Fruit fly (Drosophila melanogaster) whole organism, embryonic: Measurements from ENCODE around the gene scyl.

Experiments used
- Atf6 ChIP-seq: fragments of 200-800 bp; sonication (Bioruptor generic); IDR thresholded peaks from 2 replicates; pipeline ENCODE4 v1.3.6; 2022; ENCODE audit warnings: missing biosample characterization, missing genetic modification characterization
- B-H2 ChIP-seq: fragments of 200-800 bp; sonication (Bioruptor generic); optimal IDR thresholded peaks from 2 replicates; lab custom pipeline; 2018; ENCODE audit warnings: missing biosample characterization, mild to moderate bottlenecking, missing genetic modification characterization
- CG11085 ChIP-seq: fragments of 200-800 bp; sonication (Bioruptor generic); IDR thresholded peaks from 2 replicates; pipeline ENCODE4 v1.3.6; 2022; ENCODE audit warnings: missing biosample characterization, missing genetic modification characterization
- CG12104 ChIP-seq: fragments of 200-800 bp; sonication (Bioruptor generic); optimal IDR thresholded peaks from 3 replicates; lab custom pipeline; 2016; ENCODE audit warnings: missing biosample characterization, missing genetic modification characterization
- CG13775 ChIP-seq: fragments of 200-800 bp; sonication (Bioruptor generic); optimal IDR thresholded peaks from 3 replicates; lab custom pipeline; 2017; ENCODE audit warnings: missing biosample characterization, mild to moderate bottlenecking, missing genetic modification characterization
- CG15269 ChIP-seq: fragments of 200-800 bp; sonication (Bioruptor generic); optimal IDR thresholded peaks from 2 replicates; lab custom pipeline; 2018; ENCODE audit warnings: missing biosample characterization, mild to moderate bottlenecking, missing genetic modification characterization, moderate library complexity
- CG18619 ChIP-seq: fragments of 200-800 bp; sonication (Bioruptor generic); optimal IDR thresholded peaks from 3 replicates; lab custom pipeline; 2017; ENCODE audit warnings: missing biosample characterization, mild to moderate bottlenecking, missing genetic modification characterization
- CG31224 ChIP-seq: fragments of 200-800 bp; sonication (Bioruptor generic); IDR thresholded peaks from 2 replicates; pipeline ENCODE4 v1.3.6; 2022; ENCODE audit warnings: missing biosample characterization, missing genetic modification characterization
- CG32532 ChIP-seq: fragments of 200-800 bp; sonication (Bioruptor generic); IDR thresholded peaks from 2 replicates; pipeline ENCODE4 v1.3.6; 2022; ENCODE audit warnings: missing biosample characterization, missing genetic modification characterization
- CG32767 ChIP-seq: fragments of 200-800 bp; sonication (Bioruptor generic); IDR thresholded peaks from 2 replicates; pipeline ENCODE4 v1.3.6; 2022; ENCODE audit warnings: missing biosample characterization, missing genetic modification characterization
- CG3281 ChIP-seq: fragments of 200-800 bp; sonication (Bioruptor generic); optimal IDR thresholded peaks from 3 replicates; lab custom pipeline; 2017; ENCODE audit warnings: missing biosample characterization, mild to moderate bottlenecking, missing genetic modification characterization
- CG33557 ChIP-seq: fragments of 200-800 bp; sonication (Bioruptor generic); optimal IDR thresholded peaks from 2 replicates; lab custom pipeline; 2019; ENCODE audit warnings: missing biosample characterization, mild to moderate bottlenecking, missing genetic modification characterization, moderate library complexity
- CG34422 ChIP-seq: fragments of 200-800 bp; sonication (Bioruptor generic); IDR thresholded peaks from 3 replicates; pipeline ENCODE4 v1.3.6; 2022; ENCODE audit warnings: missing biosample characterization, missing genetic modification characterization
- CG4820 ChIP-seq: fragments of 200-800 bp; sonication (Bioruptor generic); optimal IDR thresholded peaks from 3 replicates; lab custom pipeline; 2016; ENCODE audit warnings: missing biosample characterization, missing genetic modification characterization
- CG8924 ChIP-seq: fragments of 200-800 bp; optimal IDR thresholded peaks from 3 replicates; lab custom pipeline; 2019; ENCODE audit warnings: missing biosample characterization, mild to moderate bottlenecking, missing genetic modification characterization, moderate library complexity
- CG8944 ChIP-seq: fragments of 200-800 bp; sonication (Bioruptor generic); optimal IDR thresholded peaks from 3 replicates; lab custom pipeline; 2016; ENCODE audit warnings: missing biosample characterization, missing genetic modification characterization
- CG9932 ChIP-seq: fragments of 200-800 bp; sonication (Bioruptor generic); IDR thresholded peaks from 2 replicates; pipeline ENCODE4 v1.3.6; 2022; ENCODE audit warnings: missing biosample characterization, missing genetic modification characterization
- D19A ChIP-seq: fragments of 200-800 bp; optimal IDR thresholded peaks from 3 replicates; lab custom pipeline; 2019; ENCODE audit warnings: missing biosample characterization, mild to moderate bottlenecking, missing genetic modification characterization, moderate library complexity
- Dbx ChIP-seq: fragments of 200-800 bp; sonication (Bioruptor generic); IDR thresholded peaks from 3 replicates; pipeline ENCODE4 v1.3.6; 2022; ENCODE audit warnings: missing biosample characterization, missing genetic modification characterization
- Ets65A ChIP-seq: fragments of 200-800 bp; sonication (Bioruptor generic); peaks from one replicate; lab custom pipeline; 2016; ENCODE audit warnings: missing biosample characterization, missing genetic modification characterization
- HmgZ ChIP-seq: fragments of 200-800 bp; sonication (Bioruptor generic); optimal IDR thresholded peaks from 2 replicates; lab custom pipeline; 2018; ENCODE audit warnings: missing biosample characterization, mild to moderate bottlenecking, missing genetic modification characterization
- Lim3 ChIP-seq: fragments of 200-800 bp; sonication (Bioruptor generic); IDR thresholded peaks from 2 replicates; pipeline ENCODE4 v1.3.6; 2022; ENCODE audit warnings: missing biosample characterization, missing genetic modification characterization
- Sox100B ChIP-seq: fragments of 200-800 bp; sonication (Bioruptor generic); optimal IDR thresholded peaks from 3 replicates; lab custom pipeline; 2018; ENCODE audit warnings: missing biosample characterization, mild to moderate bottlenecking, missing genetic modification characterization
- Ssrp ChIP-seq: fragments of 200-800 bp; sonication (Bioruptor generic); optimal IDR thresholded peaks from 2 replicates; lab custom pipeline; 2018; ENCODE audit warnings: missing biosample characterization, mild to moderate bottlenecking, missing genetic modification characterization, moderate library complexity
- Vsx1 ChIP-seq: fragments of 200-800 bp; sonication (Bioruptor generic); optimal IDR thresholded peaks from 2 replicates; lab custom pipeline; 2017; ENCODE audit warnings: missing biosample characterization, mild to moderate bottlenecking, missing genetic modification characterization, missing genetic modification reagents
- al ChIP-seq: fragments of 200-800 bp; sonication (Bioruptor generic); IDR thresholded peaks from 2 replicates; pipeline ENCODE4 v1.3.6; 2022; ENCODE audit warnings: missing biosample characterization, missing genetic modification characterization
- chm ChIP-seq: fragments of 200-800 bp; sonication (Bioruptor generic); IDR thresholded peaks from 2 replicates; pipeline ENCODE4 v1.3.6; 2022; ENCODE audit warnings: missing biosample characterization, missing genetic modification characterization
- ci ChIP-seq: fragments of 200-800 bp; sonication (Bioruptor generic); IDR thresholded peaks from 3 replicates; pipeline ENCODE4 v1.3.6; 2022; ENCODE audit warnings: missing biosample characterization, missing genetic modification characterization
- crol ChIP-seq: fragments of 200-800 bp; sonication (Bioruptor generic); IDR thresholded peaks from 2 replicates; pipeline ENCODE4 v1.3.6; 2022; ENCODE audit warnings: missing biosample characterization, missing genetic modification characterization
- cwo ChIP-seq: fragments of 200-800 bp; sonication (Bioruptor generic); optimal IDR thresholded peaks from 3 replicates; lab custom pipeline; 2017; ENCODE audit warnings: missing biosample characterization, missing genetic modification characterization, mild to moderate bottlenecking, moderate library complexity, missing genetic modification reagents
- dan ChIP-seq: fragments of 200-800 bp; sonication (Bioruptor generic); IDR thresholded peaks from 2 replicates; pipeline ENCODE4 v1.3.6; 2022; ENCODE audit warnings: missing biosample characterization, missing genetic modification characterization
- dmrt11E ChIP-seq: fragments of 200-800 bp; sonication (Bioruptor generic); optimal IDR thresholded peaks from 3 replicates; lab custom pipeline; 2018; ENCODE audit warnings: missing biosample characterization, mild to moderate bottlenecking, missing genetic modification characterization, moderate library complexity
- eve ChIP-seq, 2 experiments: fragments of >200 bp; optimal IDR thresholded peaks; 2 replicates each; lab custom pipeline; 2017; ENCODE audit warnings: missing biosample characterization in 2 of 2, missing genetic modification characterization in 2 of 2
- grau ChIP-seq: fragments of 200-800 bp; optimal IDR thresholded peaks from 3 replicates; lab custom pipeline; 2019; ENCODE audit warnings: missing biosample characterization, mild to moderate bottlenecking, missing genetic modification characterization, moderate library complexity
- gsb ChIP-seq: fragments of 200-800 bp; sonication (Bioruptor generic); IDR thresholded peaks from 2 replicates; pipeline ENCODE4 v1.3.6; 2022; ENCODE audit warnings: missing biosample characterization, missing genetic modification characterization
- ken ChIP-seq: fragments of 200-800 bp; sonication (Bioruptor generic); IDR thresholded peaks from 3 replicates; pipeline ENCODE4 v1.3.6; 2022; ENCODE audit warnings: missing biosample characterization, missing genetic modification characterization
- lilli ChIP-seq: fragments of 200-800 bp; sonication (Bioruptor generic); optimal IDR thresholded peaks from 3 replicates; lab custom pipeline; 2016; ENCODE audit warnings: missing biosample characterization, missing genetic modification characterization
- lola ChIP-seq, 3 experiments: fragments of >200 bp in 2 of 3; fragments of 200-800 bp in 1 of 3; sonication (Bioruptor generic) in 1 of 3; optimal IDR thresholded peaks; 2 replicates each; lab custom pipeline; 2017 to 2019; ENCODE audit warnings: missing biosample characterization in 3 of 3, missing genetic modification characterization in 3 of 3, mild to moderate bottlenecking in 1 of 3, moderate library complexity in 1 of 3
- pnt ChIP-seq: fragments of 200-800 bp; sonication (Bioruptor generic); optimal IDR thresholded peaks from 3 replicates; lab custom pipeline; 2016; ENCODE audit warnings: missing biosample characterization, missing genetic modification characterization
- prd ChIP-seq, 3 experiments: fragments of >200 bp in 2 of 3; fragments of 200-800 bp in 1 of 3; sonication (Bioruptor generic) in 1 of 3; optimal IDR thresholded peaks in 2 of 3; IDR thresholded peaks in 1 of 3; 2 replicates in 2 of 3; 3 replicates in 1 of 3; pipeline versions ENCODE4 v1.3.6 to Lab custom; 2017 to 2022; ENCODE audit warnings: missing biosample characterization in 1 of 3, missing genetic modification characterization in 1 of 3
- pros ChIP-seq: fragments of 200-800 bp; sonication (Bioruptor generic); optimal IDR thresholded peaks from 3 replicates; lab custom pipeline; 2019; ENCODE audit warnings: missing biosample characterization, mild to moderate bottlenecking, missing genetic modification characterization, moderate library complexity
- scrt ChIP-seq: fragments of 200-800 bp; sonication (Bioruptor generic); optimal IDR thresholded peaks from 2 replicates; lab custom pipeline; 2018; ENCODE audit warnings: missing biosample characterization, mild to moderate bottlenecking, missing genetic modification characterization, moderate library complexity
- sens ChIP-seq: fragments of 200-800 bp; sonication (Bioruptor generic); peaks from one replicate; lab custom pipeline; 2016; ENCODE audit warnings: missing biosample characterization, missing genetic modification characterization
- sna ChIP-seq: fragments of 200-800 bp; sonication (Bioruptor generic); IDR thresholded peaks from 2 replicates; pipeline ENCODE4 v1.3.6; 2022; ENCODE audit warnings: missing biosample characterization, missing genetic modification characterization; ENCODE audit not compliant: partially characterized antibody
- sob ChIP-seq: fragments of 200-800 bp; sonication (Bioruptor generic); IDR thresholded peaks from 2 replicates; pipeline ENCODE4 v1.3.6; 2022; ENCODE audit warnings: missing biosample characterization, missing genetic modification characterization
- stc ChIP-seq: fragments of 200-800 bp; sonication (Bioruptor generic); IDR thresholded peaks from 2 replicates; pipeline ENCODE4 v1.3.6; 2022; ENCODE audit warnings: missing biosample characterization, missing genetic modification characterization
- sug ChIP-seq: fragments of 200-800 bp; optimal IDR thresholded peaks from 2 replicates; lab custom pipeline; 2019; ENCODE audit warnings: missing biosample characterization, mild to moderate bottlenecking, missing genetic modification characterization, moderate library complexity
- wdn ChIP-seq: fragments of 200-800 bp; sonication (Bioruptor generic); IDR thresholded peaks from 2 replicates; pipeline ENCODE4 v1.3.6; 2022; ENCODE audit warnings: missing biosample characterization, missing genetic modification characterization

scyl gene

DNA sequence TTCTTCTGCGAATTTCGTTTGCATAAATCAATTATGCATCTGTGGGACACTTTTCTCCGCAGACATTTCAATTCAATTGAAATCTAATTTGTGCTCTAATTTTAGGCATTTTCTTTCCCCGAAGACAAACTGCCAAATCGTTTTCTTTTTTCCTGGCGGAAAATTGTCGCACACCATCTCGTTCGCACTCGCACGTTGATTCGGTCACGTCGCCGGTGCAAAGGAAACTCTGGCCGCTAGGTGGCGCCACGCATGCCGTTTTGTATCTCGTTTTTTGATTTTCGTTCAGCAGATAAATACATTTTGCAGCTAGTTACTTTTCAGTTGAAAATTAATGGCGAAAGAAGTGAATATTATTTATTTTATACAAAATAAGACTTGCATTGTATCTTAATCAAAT is 3.8 kb upstream of the scyl start (continued):
- TF ChIP-seq crol (no peak), CG3281 (GFP tag; lab: Kevin White, UChicago) (peak; percentile 47), stc (GFP tag; lab: Robert Waterston, UW) (peak; percentile 29; the same call in 1 of the 2 replicates), Vsx1 (peak; percentile 5), gsb (no peak), grau (peak; percentile 22), CG15269 (tag; lab: Kevin White, UChicago) (peak; percentile 30), CG18619 (GFP tag; lab: Kevin White, UChicago) (peak; percentile 26), dan (GFP tag; lab: Robert Waterston, UW) (no peak), Dbx (GFP tag; lab: Robert Waterston, UW) (peak; percentile 18; the same call in 2 of the 3 replicates), B-H2 (peak; percentile 18)

DNA sequence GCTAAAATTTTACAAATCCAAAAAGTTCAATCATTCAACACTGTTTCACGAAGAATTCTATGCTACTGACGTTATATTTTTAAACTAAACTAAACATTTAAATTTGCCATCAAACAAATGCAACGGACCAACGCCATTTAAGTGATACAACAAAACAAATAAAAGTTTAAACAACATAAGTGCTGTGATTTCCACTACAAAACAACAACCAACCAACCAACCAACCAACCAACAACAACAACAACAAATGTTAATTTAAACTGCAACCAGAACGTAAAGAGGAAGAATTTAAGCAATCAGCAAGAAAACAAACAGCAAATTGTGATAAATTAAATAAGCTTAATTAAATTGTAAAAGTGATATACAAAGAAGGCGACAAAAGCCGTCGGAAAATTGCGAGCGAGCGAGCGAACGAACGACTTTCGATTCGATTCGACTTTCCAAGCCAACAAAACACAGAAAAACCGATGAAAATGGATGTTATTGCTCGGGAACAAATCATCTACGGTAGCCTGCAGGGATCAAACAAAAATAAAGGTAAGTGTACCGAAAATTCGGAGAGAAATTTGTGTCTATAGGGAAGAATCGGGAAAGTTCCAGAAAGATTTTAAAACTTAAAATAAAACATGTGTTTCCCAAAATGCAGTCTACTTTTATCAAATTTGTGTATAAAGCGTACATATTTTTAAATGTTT is 464 bp downstream of the scyl start:
- peak; percentile 4 for TF ChIP-seq pnt (GFP tag; lab: Kevin White, UChicago)
- TF ChIP-seq CG31224 (GFP tag; lab: Robert Waterston, UW) = 0 out of 2 replicates have a peak, but pooled peaks have one; percentile 1
- peak; percentile 1 for TF ChIP-seq sug (tag; lab: Kevin White, UChicago)
- peak; percentile 3; the same call in 1 of the 2 replicates for TF ChIP-seq CG32532 (GFP tag; lab: Robert Waterston, UW)
- peak; percentile 86 for TF ChIP-seq Ets65A (GFP tag; lab: Kevin White, UChicago)
- TF ChIP-seq CG34422 (GFP tag; lab: Robert Waterston, UW) = 0 out of 3 replicates have a peak, but pooled peaks have one; percentile 0
- no peak for TF ChIP-seq pros
- TF ChIP-seq sens (GFP tag; lab: Kevin White, UChicago) = peak; percentile 78
- TF ChIP-seq dmrt11E (tag; lab: Kevin White, UChicago) = peak; percentile 0
- peak; percentile 40 for TF ChIP-seq Ssrp (tag; lab: Kevin White, UChicago)
- peak; percentile 52 for TF ChIP-seq wdn
- TF ChIP-seq Atf6 (GFP tag; lab: Robert Waterston, UW) = peak; percentile 48; the same call in 1 of the 2 replicates
- TF ChIP-seq cwo = no peak
- TF ChIP-seq CG11085 (GFP tag; lab: Robert Waterston, UW) = 0 out of 2 replicates have a peak, but pooled peaks have one; percentile 41
- TF ChIP-seq CG4820 (GFP tag; lab: Kevin White, UChicago) = peak; percentile 11
- TF ChIP-seq lola (GFP tag; optimal IDR thresholded peaks at IDR 0.05; lab: Kevin White, UChicago) = no peak
- peak; percentile 56; the same call in 1 of the 2 replicates for TF ChIP-seq CG9932 (GFP tag; lab: Robert Waterston, UW)
- peak; percentile 11 for TF ChIP-seq CG8944
- peak; percentile 0 for TF ChIP-seq Sox100B (GFP tag; lab: Kevin White, UChicago)
- TF ChIP-seq CG13775 (GFP tag; lab: Kevin White, UChicago) = peak; percentile 26
- TF ChIP-seq al = no peak
- peak; percentile 48 for TF ChIP-seq CG8924
- TF ChIP-seq CG12104 (GFP tag; lab: Kevin White, UChicago) = peak; percentile 21
- TF ChIP-seq eve (GFP tag; optimal IDR thresholded peaks at IDR 0.05; lab: Kevin White, UChicago) = peak in 1 of 2 experiments; percentile 79
- TF ChIP-seq prd (optimal IDR thresholded peaks at IDR 0.05; lab: Kevin White, UChicago) = no peak
- no peak for TF ChIP-seq prd (GFP tag; IDR thresholded peaks at IDR 0.05; lab: Robert Waterston, UW)
- no peak for TF ChIP-seq HmgZ (tag; lab: Kevin White, UChicago)
- TF ChIP-seq CG33557 (GFP tag; lab: Kevin White, UChicago) = no peak
- no peak for TF ChIP-seq crol
- 0 out of 2 replicates have a peak, but pooled peaks have one; percentile 1 for TF ChIP-seq sna (GFP tag; lab: Robert Waterston, UW)
- 0 out of 2 replicates have a peak, but pooled peaks have one; percentile 35 for TF ChIP-seq sob (GFP tag; lab: Robert Waterston, UW)
- peak; percentile 77 for TF ChIP-seq chm (GFP tag; lab: Robert Waterston, UW)
- 0 out of 3 replicates have a peak, but pooled peaks have one; percentile 47 for TF ChIP-seq ci (GFP tag; lab: Robert Waterston, UW)
- no peak for TF ChIP-seq scrt (GFP tag; lab: Kevin White, UChicago)
- 0 out of 3 replicates have a peak, but pooled peaks have one; percentile 36 for TF ChIP-seq ken (GFP tag; lab: Robert Waterston, UW)
- TF ChIP-seq D19A (tag; lab: Kevin White, UChicago) = peak; percentile 61
- 0 out of 2 replicates have a peak, but pooled peaks have one; percentile 11 for TF ChIP-seq CG32767 (GFP tag; lab: Robert Waterston, UW)
- TF ChIP-seq Lim3 (GFP tag; lab: Robert Waterston, UW) = no peak
- TF ChIP-seq lilli (GFP tag; lab: Kevin White, UChicago) = peak; percentile 63
